Worm (Caenorhabditis elegans): Measurements from ENCODE around the gene Y116A8C.23.

- TF ChIP-seq blmp-1 (tag; optimal IDR thresholded peaks at IDR 0.05) (no peak), fkh-10 (GFP tag; optimal IDR thresholded peaks at IDR 0.05) (no peak), mdl-1 (tag; optimal IDR thresholded peaks at IDR 0.05) (no peak), egl-13 (tag; optimal IDR thresholded peaks at IDR 0.05) (no peak)
Observed at ce11 chrIV:17103615-17104014, 50.3 kb downstream of the Y116A8C.23 start, which contains the start of gene Y116A8C.30.

All from whole organism, L1 larva.